Worm (Caenorhabditis elegans): Measurements from ENCODE around the gene glt-5.

Gene glt-5

DNA sequence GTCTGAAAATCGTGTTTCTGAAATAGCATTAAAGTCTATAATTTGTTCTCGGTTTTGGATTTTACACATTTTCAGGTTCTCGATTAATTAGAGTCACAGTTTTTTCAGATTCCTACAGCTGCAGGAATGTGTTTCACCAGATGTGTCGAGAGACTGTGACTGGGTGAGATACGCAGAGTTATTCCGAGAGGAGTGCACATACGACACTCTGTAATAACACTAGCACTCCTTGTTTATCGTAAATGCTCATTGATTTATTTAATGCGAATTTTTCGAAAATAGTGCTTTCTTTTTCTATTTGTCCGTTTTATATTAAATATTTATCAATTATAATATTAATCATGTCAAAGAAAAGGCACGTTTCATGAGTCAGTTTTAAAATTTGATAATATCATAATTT is 41.3 kb downstream of the glt-5 start, which contains the start of gene ZK1320.11:
Gene ZK1320.11, plus strand, starts transcription at position 243 of the 400 bp plus-strand sequence.
- no peak for TF ChIP-seq ceh-36 (tag; optimal IDR thresholded peaks at IDR 0.05)
- TF ChIP-seq aly-1 (tag; optimal IDR thresholded peaks at IDR 0.05), result no peak
- TF ChIP-seq scrt-1 (GFP tag; IDR thresholded peaks at IDR 0.05), result no peak
- no peak for TF ChIP-seq tbx-11 (GFP tag; IDR thresholded peaks at IDR 0.05)
- TF ChIP-seq flt-1 (GFP tag; IDR thresholded peaks at IDR 0.05), result no peak
- TF ChIP-seq pes-1 (GFP tag; IDR thresholded peaks at IDR 0.05), result no peak
- TF ChIP-seq tra-4 (tag; optimal IDR thresholded peaks at IDR 0.05), result no peak

DNA sequence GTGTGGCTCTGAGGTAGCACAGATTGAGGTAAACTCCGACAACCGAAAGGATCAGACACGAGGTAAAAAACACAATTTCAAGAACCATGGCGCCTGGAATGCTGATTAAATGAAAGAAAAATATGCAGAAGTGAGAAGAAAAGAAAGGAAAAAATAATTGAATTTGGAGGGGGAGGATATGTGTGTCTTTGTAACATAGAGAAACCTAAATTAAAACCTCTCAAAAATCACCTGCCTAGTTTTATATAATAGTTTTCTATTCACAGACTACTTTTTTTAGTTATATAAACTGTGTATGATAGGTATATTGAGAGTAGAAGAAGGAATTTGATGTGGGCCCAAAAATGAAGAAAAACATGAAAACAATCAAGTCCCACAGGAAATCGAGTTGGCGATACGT is 43.1 kb downstream of the glt-5 start, which contains the start of gene ZK1320.5:
Gene ZK1320.5, minus strand, starts transcription at position 101 of the 400 bp plus-strand sequence.
- TF ChIP-seq ama-1 (optimal IDR thresholded peaks at IDR 0.05) (no peak), hnd-1 (tag; optimal IDR thresholded peaks at IDR 0.05) (no peak), tbx-11 (GFP tag; IDR thresholded peaks at IDR 0.05) (no peak), aly-1 (tag; optimal IDR thresholded peaks at IDR 0.05) (no peak), pes-1 (GFP tag; IDR thresholded peaks at IDR 0.05) (no peak), flt-1 (GFP tag; IDR thresholded peaks at IDR 0.05) (no peak)

DNA sequence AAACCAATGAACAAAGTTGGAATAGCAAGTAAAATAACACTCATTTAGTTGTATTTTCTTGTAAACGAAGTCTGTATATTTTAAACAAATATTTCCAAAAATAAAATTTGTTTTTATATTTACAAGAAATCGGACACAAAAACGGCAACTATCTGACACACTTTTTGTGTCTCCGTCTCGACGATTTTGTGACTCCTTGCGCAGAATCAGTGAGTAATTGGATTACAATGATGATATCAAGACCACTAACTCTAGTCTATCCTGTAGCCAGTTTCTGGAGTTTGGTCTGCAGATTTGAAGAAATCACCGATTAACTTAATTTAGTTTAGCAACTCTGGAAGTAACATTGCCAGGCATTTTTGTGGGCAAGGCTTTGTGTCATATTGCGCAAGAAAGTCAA is 45.9 kb downstream of the glt-5 start, which contains the start of gene cyp-13A10:
Gene cyp-13A10, minus strand, starts transcription at position 88 of the 400 bp plus-strand sequence.
- TF ChIP-seq aly-1 (tag; optimal IDR thresholded peaks at IDR 0.05), result no peak
- TF ChIP-seq hmg-4 (GFP tag; optimal IDR thresholded peaks at IDR 0.05), result no peak
- no peak for TF ChIP-seq ets-7 (tag; optimal IDR thresholded peaks at IDR 0.05)
- TF ChIP-seq scrt-1 (GFP tag; IDR thresholded peaks at IDR 0.05), result no peak
- no peak for TF ChIP-seq flt-1 (GFP tag; IDR thresholded peaks at IDR 0.05)
- TF ChIP-seq sea-1 (GFP tag; conservative IDR thresholded peaks at IDR 0.05), result no peak
- TF ChIP-seq tbx-37 (GFP tag; conservative IDR thresholded peaks at IDR 0.05), result no peak
- TF ChIP-seq hmbx-1 (tag; optimal IDR thresholded peaks at IDR 0.05), result no peak
- TF ChIP-seq B0310.2 (tag; optimal IDR thresholded peaks at IDR 0.05), result no peak
- TF ChIP-seq ceh-13 (GFP tag; optimal IDR thresholded peaks at IDR 0.05), result no peak

DNA sequence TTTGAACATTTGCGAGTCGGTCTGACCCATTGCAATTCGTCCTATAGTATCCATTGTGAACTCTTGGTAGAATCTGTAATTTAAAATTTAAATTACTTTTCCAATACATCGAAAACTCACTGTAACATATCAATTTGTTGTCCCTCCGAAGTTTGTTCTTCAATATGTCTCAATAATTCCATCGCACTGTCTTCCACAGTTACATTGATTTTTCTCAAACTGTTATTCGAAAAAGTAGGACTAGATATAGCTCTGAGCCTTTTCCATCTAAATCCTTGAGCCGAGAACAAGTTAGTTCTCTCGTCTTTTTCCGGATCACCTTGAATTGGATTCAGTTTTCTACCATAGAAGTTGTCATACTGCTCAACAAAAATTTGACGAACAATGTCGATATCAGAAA is 46.5 kb downstream of the glt-5 start:
- TF ChIP-seq pes-1 (GFP tag; IDR thresholded peaks at IDR 0.05) (no peak), hnd-1 (tag; optimal IDR thresholded peaks at IDR 0.05) (no peak), scrt-1 (GFP tag; IDR thresholded peaks at IDR 0.05) (no peak), F13C5.2 (tag; optimal IDR thresholded peaks at IDR 0.05) (no peak), hmbx-1 (tag; optimal IDR thresholded peaks at IDR 0.05) (no peak), ceh-36 (tag; optimal IDR thresholded peaks at IDR 0.05) (no peak), tbx-37 (GFP tag; conservative IDR thresholded peaks at IDR 0.05) (no peak), tbx-11 (GFP tag; IDR thresholded peaks at IDR 0.05) (no peak), sea-1 (GFP tag; conservative IDR thresholded peaks at IDR 0.05) (no peak), tra-4 (tag; optimal IDR thresholded peaks at IDR 0.05) (no peak), flt-1 (GFP tag; IDR thresholded peaks at IDR 0.05) (no peak), aly-1 (tag; optimal IDR thresholded peaks at IDR 0.05) (no peak)

DNA sequence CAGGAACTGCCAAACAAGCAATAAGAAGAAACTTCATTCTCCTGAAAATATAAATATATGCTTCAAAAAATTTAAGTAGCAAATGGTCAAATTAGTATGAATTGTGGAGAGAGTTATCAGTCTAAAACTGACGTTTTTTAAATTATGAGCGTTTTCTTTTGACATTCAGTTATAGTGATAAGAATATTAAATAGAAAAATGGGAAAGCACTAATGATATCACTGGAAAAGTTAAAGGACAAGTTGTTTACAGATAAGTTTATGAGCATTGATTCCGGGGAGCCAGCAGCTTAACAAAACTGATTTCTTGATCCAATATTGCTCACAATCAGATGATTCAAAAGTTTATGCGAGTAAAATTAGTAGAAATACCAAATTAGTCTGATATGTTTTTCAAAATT is 48.3 kb downstream of the glt-5 start, which contains the start of gene ZK1320.3:
Gene ZK1320.3, minus strand, starts transcription at position 41 of the 400 bp plus-strand sequence.
- TF ChIP-seq ceh-13 (GFP tag; optimal IDR thresholded peaks at IDR 0.05), result no peak
- TF ChIP-seq F13C5.2 (tag; optimal IDR thresholded peaks at IDR 0.05), result no peak
- TF ChIP-seq sea-1 (GFP tag; conservative IDR thresholded peaks at IDR 0.05), result no peak
- no peak for TF ChIP-seq B0310.2 (tag; optimal IDR thresholded peaks at IDR 0.05)
- no peak for TF ChIP-seq tbx-11 (GFP tag; IDR thresholded peaks at IDR 0.05)
- no peak for TF ChIP-seq flt-1 (GFP tag; IDR thresholded peaks at IDR 0.05)
- no peak for TF ChIP-seq aly-1 (tag; optimal IDR thresholded peaks at IDR 0.05)

DNA sequence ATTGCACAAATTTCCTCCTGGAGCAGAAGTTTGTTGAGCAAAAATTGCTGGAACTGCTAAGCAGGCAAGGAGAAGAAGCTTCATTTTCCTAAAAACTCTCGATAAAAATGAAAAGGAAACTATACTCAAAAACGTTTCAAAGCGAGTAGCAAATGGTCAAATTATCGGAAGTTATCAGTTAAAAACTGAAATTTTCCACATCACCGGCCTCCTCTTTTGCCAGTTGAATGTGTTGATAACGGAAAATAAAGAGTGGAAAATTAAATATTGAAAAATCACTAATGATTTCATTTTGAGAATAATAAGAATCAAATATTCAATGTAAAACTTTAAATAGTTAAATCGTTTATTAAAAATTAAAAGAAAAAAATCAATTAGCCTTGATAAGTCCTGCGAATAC is 49.8 kb downstream of the glt-5 start, which contains the start of gene ZK1320.2:
Gene ZK1320.2, minus strand, starts transcription at position 88 of the 400 bp plus-strand sequence.
- TF ChIP-seq pes-1 (GFP tag; IDR thresholded peaks at IDR 0.05), result no peak
- no peak for TF ChIP-seq F13C5.2 (tag; optimal IDR thresholded peaks at IDR 0.05)
- no peak for TF ChIP-seq hmg-4 (GFP tag; optimal IDR thresholded peaks at IDR 0.05)
- TF ChIP-seq ceh-36 (tag; optimal IDR thresholded peaks at IDR 0.05), result no peak
- no peak for TF ChIP-seq tra-4 (tag; optimal IDR thresholded peaks at IDR 0.05)
- TF ChIP-seq hmbx-1 (tag; optimal IDR thresholded peaks at IDR 0.05), result no peak
- TF ChIP-seq hnd-1 (tag; optimal IDR thresholded peaks at IDR 0.05), result no peak
- no peak for TF ChIP-seq sea-1 (GFP tag; conservative IDR thresholded peaks at IDR 0.05)
- no peak for TF ChIP-seq scrt-1 (GFP tag; IDR thresholded peaks at IDR 0.05)
- no peak for TF ChIP-seq ets-7 (tag; optimal IDR thresholded peaks at IDR 0.05)
- TF ChIP-seq tbx-37 (GFP tag; conservative IDR thresholded peaks at IDR 0.05), result no peak
- no peak for TF ChIP-seq ceh-13 (GFP tag; optimal IDR thresholded peaks at IDR 0.05)
- no peak for TF ChIP-seq aly-1 (tag; optimal IDR thresholded peaks at IDR 0.05)
- TF ChIP-seq ama-1 (optimal IDR thresholded peaks at IDR 0.05), result no peak
- no peak for TF ChIP-seq B0310.2 (tag; optimal IDR thresholded peaks at IDR 0.05)
- TF ChIP-seq flt-1 (GFP tag; IDR thresholded peaks at IDR 0.05), result no peak
- no peak for TF ChIP-seq tbx-11 (GFP tag; IDR thresholded peaks at IDR 0.05)

Data from whole organism, early embryonic.